Fruit fly (Drosophila melanogaster) whole organism, embryonic: ENCODE results near the gene CG11470.

Source experiments
- Bteb2 ChIP-seq: fragments of 200-800 bp; sonication (Bioruptor generic); optimal IDR thresholded peaks from 2 replicates; lab custom pipeline; 2016; ENCODE audit warnings: missing biosample characterization, missing genetic modification characterization
- CG10543 ChIP-seq: fragments of 200-800 bp; sonication (Bioruptor generic); optimal IDR thresholded peaks from 3 replicates; lab custom pipeline; 2017; ENCODE audit warnings: missing biosample characterization, mild to moderate bottlenecking, missing genetic modification characterization, moderate library complexity
- CG10959 ChIP-seq: fragments of 200-800 bp; sonication (Bioruptor generic); IDR thresholded peaks from 2 replicates; pipeline ENCODE4 v1.3.6; 2022; ENCODE audit warnings: missing biosample characterization, missing genetic modification characterization
- CG12219 ChIP-seq: fragments of 200-800 bp; sonication (Bioruptor generic); optimal IDR thresholded peaks from 3 replicates; lab custom pipeline; 2018; ENCODE audit warnings: missing biosample characterization, mild to moderate bottlenecking, missing genetic modification characterization
- CG13296 ChIP-seq: fragments of 200-800 bp; sonication (Bioruptor generic); optimal IDR thresholded peaks from 3 replicates; lab custom pipeline; 2018; ENCODE audit warnings: missing biosample characterization, mild to moderate bottlenecking, missing genetic modification characterization
- CG1529 ChIP-seq: fragments of 200-800 bp; sonication (Bioruptor generic); optimal IDR thresholded peaks from 3 replicates; lab custom pipeline; 2018; ENCODE audit warnings: missing biosample characterization, missing genetic modification characterization
- CG1647 ChIP-seq: fragments of 200-800 bp; sonication (Bioruptor generic); optimal IDR thresholded peaks from 3 replicates; lab custom pipeline; 2016; ENCODE audit warnings: missing biosample characterization, missing genetic modification characterization
- CG1792 ChIP-seq: fragments of 200-800 bp; sonication (Bioruptor generic); optimal IDR thresholded peaks from 2 replicates; lab custom pipeline; 2016; ENCODE audit warnings: missing biosample characterization, missing genetic modification characterization
- CG2199 ChIP-seq: fragments of 200-800 bp; sonication (Bioruptor generic); IDR thresholded peaks from 3 replicates; pipeline ENCODE4 v1.3.6; 2022; ENCODE audit warnings: missing biosample characterization, missing genetic modification characterization
- CG4328 ChIP-seq: fragments of 200-800 bp; sonication (Bioruptor generic); optimal IDR thresholded peaks from 3 replicates; lab custom pipeline; 2017; ENCODE audit warnings: missing biosample characterization, missing genetic modification reagents, missing genetic modification characterization
- CG7556 ChIP-seq: fragments of 200-800 bp; sonication (Bioruptor generic); optimal IDR thresholded peaks from 2 replicates; lab custom pipeline; 2017; ENCODE audit warnings: missing biosample characterization, mild to moderate bottlenecking, missing genetic modification characterization
- CG8281 ChIP-seq: fragments of 200-800 bp; sonication (Bioruptor generic); optimal IDR thresholded peaks from 2 replicates; lab custom pipeline; 2018; ENCODE audit warnings: missing biosample characterization, mild to moderate bottlenecking, missing genetic modification characterization, moderate library complexity
- CG9797 ChIP-seq: fragments of 200-800 bp; sonication (Bioruptor generic); optimal IDR thresholded peaks from 3 replicates; lab custom pipeline; 2018; ENCODE audit warnings: missing biosample characterization, mild to moderate bottlenecking, missing genetic modification characterization
- Dll ChIP-seq: fragments of 200-800 bp; sonication (Bioruptor generic); IDR thresholded peaks from 4 replicates; pipeline ENCODE4 v1.3.6; 2022; ENCODE audit warnings: missing biosample characterization, missing genetic modification characterization; ENCODE audit not compliant: partially characterized antibody
- Elba2 ChIP-seq: fragments of 200-800 bp; sonication (Bioruptor generic); optimal IDR thresholded peaks from 3 replicates; lab custom pipeline; 2016; ENCODE audit warnings: missing biosample characterization, missing genetic modification characterization
- Ets65A ChIP-seq: fragments of 200-800 bp; sonication (Bioruptor generic); peaks from one replicate; lab custom pipeline; 2016; ENCODE audit warnings: missing biosample characterization, missing genetic modification characterization
- Hey ChIP-seq: fragments of 200-800 bp; sonication (Bioruptor generic); optimal IDR thresholded peaks from 3 replicates; lab custom pipeline; 2018; ENCODE audit warnings: missing biosample characterization, mild to moderate bottlenecking, missing genetic modification characterization
- Hmx ChIP-seq: fragments of 200-800 bp; sonication (Bioruptor generic); optimal IDR thresholded peaks from 2 replicates; lab custom pipeline; 2016; ENCODE audit warnings: missing biosample characterization, missing genetic modification characterization
- Nf-YC ChIP-seq: fragments of 200-800 bp; optimal IDR thresholded peaks from 3 replicates; lab custom pipeline; 2019; ENCODE audit warnings: missing biosample characterization, mild to moderate bottlenecking, missing genetic modification characterization, moderate library complexity
- PHDP ChIP-seq: fragments of 200-800 bp; sonication (Bioruptor generic); optimal IDR thresholded peaks from 3 replicates; lab custom pipeline; 2018; ENCODE audit warnings: missing biosample characterization, mild to moderate bottlenecking, missing genetic modification characterization, moderate library complexity
- br ChIP-seq: fragments of >200 bp; optimal IDR thresholded peaks from 2 replicates; lab custom pipeline; 2017
- chif ChIP-seq, 2 experiments: fragments of 200-800 bp; sonication (Bioruptor generic); optimal IDR thresholded peaks; 3 replicates each; lab custom pipeline; 2016; ENCODE audit warnings: missing biosample characterization in 2 of 2, missing genetic modification characterization in 2 of 2
- cwo ChIP-seq: fragments of 200-800 bp; sonication (Bioruptor generic); optimal IDR thresholded peaks from 3 replicates; lab custom pipeline; 2017; ENCODE audit warnings: missing biosample characterization, missing genetic modification characterization, mild to moderate bottlenecking, moderate library complexity, missing genetic modification reagents
- da ChIP-seq: fragments of 200-800 bp; sonication (Bioruptor generic); optimal IDR thresholded peaks from 2 replicates; lab custom pipeline; 2016; ENCODE audit warnings: missing biosample characterization, missing genetic modification characterization
- dimm ChIP-seq: fragments of 200-800 bp; sonication (Bioruptor generic); IDR thresholded peaks from 2 replicates; pipeline ENCODE4 v1.3.6; 2022; ENCODE audit warnings: missing biosample characterization, missing genetic modification characterization
- en ChIP-seq: fragments of 200-800 bp; sonication (Bioruptor generic); optimal IDR thresholded peaks from 2 replicates; lab custom pipeline; 2016; ENCODE audit warnings: missing biosample characterization, missing genetic modification characterization
- esg ChIP-seq: fragments of 200-800 bp; sonication (Bioruptor generic); conservative IDR thresholded peaks from 2 replicates; pipeline ENCODE4 v1.3.6; 2022; ENCODE audit warnings: missing biosample characterization, missing genetic modification characterization
- eve ChIP-seq, 2 experiments: fragments of >200 bp; optimal IDR thresholded peaks; 2 replicates each; lab custom pipeline; 2017; ENCODE audit warnings: missing biosample characterization in 2 of 2, missing genetic modification characterization in 2 of 2
- fd64A ChIP-seq: fragments of 200-800 bp; sonication (Bioruptor generic); optimal IDR thresholded peaks from 3 replicates; lab custom pipeline; 2018; ENCODE audit warnings: missing biosample characterization, mild to moderate bottlenecking, missing genetic modification characterization
- grau ChIP-seq: fragments of 200-800 bp; optimal IDR thresholded peaks from 3 replicates; lab custom pipeline; 2019; ENCODE audit warnings: missing biosample characterization, mild to moderate bottlenecking, missing genetic modification characterization, moderate library complexity
- gsb ChIP-seq: fragments of 200-800 bp; sonication (Bioruptor generic); IDR thresholded peaks from 2 replicates; pipeline ENCODE4 v1.3.6; 2022; ENCODE audit warnings: missing biosample characterization, missing genetic modification characterization
- hbn ChIP-seq: fragments of 200-800 bp; sonication (Bioruptor generic); IDR thresholded peaks from 2 replicates; pipeline ENCODE4 v1.3.6; 2022; ENCODE audit warnings: missing biosample characterization, missing genetic modification characterization; ENCODE audit not compliant: partially characterized antibody
- kay ChIP-seq: fragments of 200-800 bp; sonication (Bioruptor generic); optimal IDR thresholded peaks from 2 replicates; lab custom pipeline; 2016; ENCODE audit warnings: missing biosample characterization, missing genetic modification characterization
- mirr ChIP-seq: fragments of 200-800 bp; sonication (Bioruptor generic); optimal IDR thresholded peaks from 3 replicates; lab custom pipeline; 2018; ENCODE audit warnings: missing biosample characterization, mild to moderate bottlenecking, missing genetic modification characterization
- oc ChIP-seq: fragments of 200-800 bp; sonication (Bioruptor generic); optimal IDR thresholded peaks from 2 replicates; lab custom pipeline; 2018; ENCODE audit warnings: missing biosample characterization, mild to moderate bottlenecking, missing genetic modification characterization, moderate library complexity
- otp ChIP-seq: fragments of 200-800 bp; sonication (Bioruptor generic); IDR thresholded peaks from 3 replicates; pipeline ENCODE4, ENCODE4 v1.3.6; 2022; ENCODE audit warnings: missing biosample characterization, missing genetic modification characterization
- sisA ChIP-seq: fragments of 200-800 bp; sonication (Bioruptor generic); IDR thresholded peaks from 2 replicates; pipeline ENCODE4 v1.3.6; 2022; ENCODE audit warnings: missing biosample characterization, missing genetic modification characterization
- slou ChIP-seq: fragments of 200-800 bp; sonication (Bioruptor generic); optimal IDR thresholded peaks from 3 replicates; lab custom pipeline; 2016; ENCODE audit warnings: missing biosample characterization, missing genetic modification characterization
- tna ChIP-seq: fragments of 200-800 bp; sonication (Bioruptor generic); IDR thresholded peaks from 2 replicates; pipeline ENCODE4 v1.3.6; 2022; ENCODE audit warnings: missing biosample characterization, missing genetic modification characterization; ENCODE audit not compliant: partially characterized antibody

Gene CG11470

dm6 chr3R:29591481-29592138, 2.0 kb upstream of the CG11470 start, which contains the start of gene alph (continued):
- TF ChIP-seq Ets65A (GFP tag; lab: Kevin White, UChicago) (peak; percentile 91), en (no peak), gsb (no peak), hbn (GFP tag; lab: Robert Waterston, UW) (peak; percentile 95), sisA (GFP tag; lab: Robert Waterston, UW) (no peak), grau (tag; lab: Kevin White, UChicago) (peak; percentile 5), Nf-YC (tag; lab: Kevin White, UChicago) (no peak), Hmx (GFP tag; lab: Kevin White, UChicago) (no peak), slou (GFP tag; lab: Kevin White, UChicago) (no peak), dimm (GFP tag; lab: Robert Waterston, UW) (no peak), tna (GFP tag; lab: Robert Waterston, UW) (peak; percentile 97), Hey (no peak), CG10959 (GFP tag; lab: Robert Waterston, UW) (no peak), otp (no peak), CG4328 (no peak), CG2199 (GFP tag; lab: Robert Waterston, UW) (no peak), Elba2 (peak; percentile 97), cwo (GFP tag; lab: Kevin White, UChicago) (no peak), CG10543 (GFP tag; lab: Kevin White, UChicago) (no peak), Dll (peak; percentile 96), da (GFP tag; lab: Kevin White, UChicago) (no peak), CG7556 (peak; percentile 46), eve (GFP tag; optimal IDR thresholded peaks at IDR 0.05; lab: Kevin White, UChicago) (no peak), CG9797 (GFP tag; lab: Kevin White, UChicago) (peak; percentile 40), PHDP (tag; lab: Kevin White, UChicago) (no peak), CG1529 (no peak), CG13296 (GFP tag; lab: Kevin White, UChicago) (no peak), kay (GFP tag; lab: Kevin White, UChicago) (no peak), CG1647 (GFP tag; lab: Kevin White, UChicago) (no peak), mirr (no peak), esg (GFP tag; lab: Robert Waterston, UW) (no peak), br (lab: Kevin White, UChicago) (no peak), fd64A (GFP tag; lab: Kevin White, UChicago) (no peak), CG12219 (GFP tag; lab: Kevin White, UChicago) (no peak), oc (tag; lab: Kevin White, UChicago) (no peak)

DNA sequence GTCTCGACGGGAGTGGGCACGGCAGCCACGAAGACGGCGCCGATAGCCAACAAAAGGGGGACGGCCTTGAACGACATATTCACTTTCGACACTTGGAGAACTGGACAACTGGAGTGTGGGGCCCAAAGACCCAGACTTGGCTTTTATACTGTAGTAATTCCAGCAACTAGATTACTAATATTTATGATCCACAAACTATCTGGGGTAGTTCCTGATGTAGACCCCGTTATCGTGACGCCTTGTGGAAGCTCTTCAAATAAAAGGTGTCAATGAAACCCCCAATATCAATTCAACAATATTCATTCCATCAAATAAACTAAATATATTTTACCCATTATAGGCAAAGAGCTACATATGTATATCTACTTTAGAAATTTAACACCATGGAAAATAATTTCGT, 1.2 kb upstream of the CG11470 start, which contains the start of gene CG31041:
Gene CG31041 (minus strand): TSS at position 101 of the 400 bp plus-strand sequence.
- TF ChIP-seq CG8281 (tag; lab: Kevin White, UChicago) (peak; percentile 35), Bteb2 (GFP tag; lab: Kevin White, UChicago) (no peak)

- no peak for TF ChIP-seq chif (GFP tag; optimal IDR thresholded peaks at IDR 0.05; lab: Kevin White, UChicago)
- TF ChIP-seq CG1792 (GFP tag; lab: Kevin White, UChicago) = no peak
These were observed 1.6 kb downstream of the CG11470 start, which contains the start of gene CG7567 for dm6 chr3R:29588004-29588403. Gene CG7567 (minus strand): TSS chr3R:29588104.
